Fruit fly (Drosophila melanogaster): ENCODE measurements around the gene CG15143.

DNA sequence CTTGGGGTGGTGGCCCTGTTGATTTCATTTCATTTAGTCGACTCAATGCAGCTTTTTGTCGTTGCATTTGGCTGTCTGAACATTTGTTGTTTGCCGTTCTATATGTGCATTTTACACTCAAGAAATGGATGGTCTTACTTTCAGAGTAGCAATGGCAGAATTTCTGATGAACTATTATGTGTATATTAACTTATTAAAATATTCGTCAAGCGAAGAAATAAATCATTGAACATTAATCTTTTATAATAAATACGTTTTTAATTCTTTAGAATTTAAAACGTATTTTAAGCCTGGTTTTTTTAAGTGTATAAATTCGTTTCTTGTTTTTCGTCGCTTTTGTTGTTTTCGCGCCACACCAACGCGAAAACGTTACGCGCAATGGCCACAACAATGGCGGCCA lies 48.7 kb upstream of the CG15143 start:
- TF ChIP-seq CTCF (optimal IDR thresholded peaks at IDR 0.05) (no peak), CG8478 (optimal IDR thresholded peaks at IDR 0.05) (no peak)

Measured in S2 (cell line).